Fruit fly (Drosophila melanogaster): ENCODE measurements around the gene CG5913.

The CG5913 gene

DNA sequence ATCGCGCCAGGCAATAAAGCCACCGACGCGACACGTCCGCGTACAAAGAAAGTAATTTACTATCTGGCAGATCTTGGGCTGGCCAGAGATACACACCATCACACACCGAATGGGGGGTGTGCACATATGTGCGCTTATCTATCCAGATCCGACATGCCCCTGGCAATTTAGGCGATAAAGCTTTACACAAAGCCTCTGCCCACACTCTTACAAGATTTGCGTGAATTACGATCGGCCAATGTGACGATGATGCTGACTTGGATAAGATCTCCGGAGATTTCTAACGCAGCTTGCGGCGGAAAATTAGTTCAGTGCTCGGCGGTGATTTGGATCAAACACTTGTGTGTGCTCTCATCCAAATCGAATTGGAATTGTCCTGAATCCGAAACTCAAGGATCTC is 13.4 kb downstream of the CG5913 start, which contains the start of gene kumpel:
kumpel (plus strand) TSS at position 301 of the 400 bp plus-strand sequence.
- no peak for TF ChIP-seq Hr96 (GFP tag; optimal IDR thresholded peaks at IDR 0.05)
- no peak for TF ChIP-seq CG1620 (GFP tag; optimal IDR thresholded peaks at IDR 0.05)
- no peak for TF ChIP-seq Mnt (GFP tag; optimal IDR thresholded peaks at IDR 0.05)
- no peak for TF ChIP-seq Clk (GFP tag; optimal IDR thresholded peaks at IDR 0.05)
- no peak for TF ChIP-seq pad (GFP tag; optimal IDR thresholded peaks at IDR 0.05)
- peak; percentile 62 for TF ChIP-seq cic (GFP tag; optimal IDR thresholded peaks at IDR 0.05)
- peak; percentile 29 for TF ChIP-seq CG12768 (GFP tag; optimal IDR thresholded peaks at IDR 0.05)
- TF ChIP-seq CG5204 (GFP tag; optimal IDR thresholded peaks at IDR 0.05) = no peak
- no peak for TF ChIP-seq CG7101 (tag; optimal IDR thresholded peaks at IDR 0.05)
- TF ChIP-seq CG11617 (GFP tag; optimal IDR thresholded peaks at IDR 0.05) = no peak
- no peak for TF ChIP-seq ovo (GFP tag; optimal IDR thresholded peaks at IDR 0.05)
- no peak for TF ChIP-seq tj (GFP tag; optimal IDR thresholded peaks at IDR 0.05)

DNA sequence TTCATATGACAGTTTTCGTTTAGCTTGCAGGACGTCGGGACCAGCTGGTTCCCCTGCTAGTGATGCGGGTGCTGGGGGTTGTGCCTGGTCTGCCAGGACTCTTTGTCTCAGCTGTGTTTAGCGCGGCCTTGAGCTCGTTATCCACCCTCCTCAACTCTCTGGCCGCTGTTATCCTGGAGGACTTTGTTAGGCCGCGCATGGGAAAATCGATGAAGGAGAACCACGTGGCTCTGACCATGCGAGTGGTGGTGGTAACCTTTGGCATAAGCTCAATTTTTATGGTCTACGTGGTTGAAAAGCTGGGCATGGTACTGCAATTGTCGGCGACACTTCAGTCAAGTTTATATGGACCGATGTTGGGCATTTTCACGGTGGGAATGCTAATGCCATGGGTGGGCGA is 26.6 kb downstream of the CG5913 start:
- TF ChIP-seq CG14711 (tag; optimal IDR thresholded peaks at IDR 0.05) = no peak
- no peak for TF ChIP-seq Mnt (GFP tag; optimal IDR thresholded peaks at IDR 0.05)

DNA sequence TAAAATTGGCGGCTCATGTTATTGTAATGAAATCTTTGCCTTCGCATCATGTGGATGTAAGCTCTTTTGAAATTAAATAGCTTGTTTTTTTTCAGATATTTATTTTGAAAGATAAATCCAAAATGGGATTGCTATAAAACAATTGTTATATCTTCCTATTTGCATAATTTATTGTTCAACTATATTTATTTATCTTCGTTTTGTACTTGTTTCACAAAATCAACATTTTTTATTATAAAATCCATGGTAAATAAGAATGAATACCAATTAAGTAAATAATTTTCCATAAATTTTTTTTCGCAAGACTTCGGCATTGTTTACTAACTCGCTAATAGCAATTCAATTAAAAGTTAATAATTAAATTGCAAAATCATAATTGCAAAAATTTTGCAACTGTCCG is 29.2 kb downstream of the CG5913 start, which contains the start of gene CG14546:
CG14546 (minus strand) TSS at position 101 of the 400 bp plus-strand sequence.
- TF ChIP-seq toe (GFP tag; optimal IDR thresholded peaks at IDR 0.05) (no peak), cnc (optimal IDR thresholded peaks at IDR 0.05) (no peak), Hr96 (GFP tag; optimal IDR thresholded peaks at IDR 0.05) (no peak)

DNA sequence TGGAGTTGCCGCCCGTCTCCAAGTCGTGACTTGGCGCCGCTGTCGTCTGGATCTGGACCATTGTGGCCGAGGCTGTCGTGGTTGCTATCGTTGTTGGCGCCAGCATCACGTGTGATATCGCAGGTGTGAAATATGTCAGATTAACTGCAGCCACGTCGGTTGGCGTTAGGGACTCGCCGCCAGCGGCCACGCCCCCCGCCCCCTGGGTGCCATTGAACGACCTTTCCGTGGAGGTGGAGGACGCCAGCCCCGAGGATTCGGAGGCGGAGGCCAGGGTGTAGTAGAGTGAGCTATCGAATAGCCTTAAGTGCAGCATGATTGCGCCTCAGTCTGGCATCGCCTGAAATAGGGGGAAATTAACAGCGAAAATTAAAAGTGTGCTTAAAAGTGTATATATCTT is 48.0 kb downstream of the CG5913 start:
- TF ChIP-seq toe (GFP tag; optimal IDR thresholded peaks at IDR 0.05) (no peak), tj (GFP tag; optimal IDR thresholded peaks at IDR 0.05) (no peak), CG11617 (GFP tag; optimal IDR thresholded peaks at IDR 0.05) (no peak), CG7101 (tag; optimal IDR thresholded peaks at IDR 0.05) (no peak), Mnt (GFP tag; optimal IDR thresholded peaks at IDR 0.05) (no peak), bab1 (GFP tag; optimal IDR thresholded peaks at IDR 0.05) (no peak), CG1620 (GFP tag; optimal IDR thresholded peaks at IDR 0.05) (no peak), cnc (optimal IDR thresholded peaks at IDR 0.05) (no peak), CG12768 (GFP tag; optimal IDR thresholded peaks at IDR 0.05) (no peak)

All from whole organism, adult.